Fruit fly (Drosophila melanogaster) whole organism, embryonic: ENCODE data around the gene mRpL30.
A peak's percentile ranks its signal among the peaks of the same experiment; 100 is the strongest.

Experiments used
- Asciz ChIP-seq: fragments of 200-800 bp; sonication (Bioruptor generic); optimal IDR thresholded peaks from 2 replicates; lab custom pipeline; 2017; ENCODE audit warnings: missing biosample characterization, mild to moderate bottlenecking, missing genetic modification characterization, missing genetic modification reagents
- B-H2 ChIP-seq: fragments of 200-800 bp; sonication (Bioruptor generic); optimal IDR thresholded peaks from 2 replicates; lab custom pipeline; 2018; ENCODE audit warnings: missing biosample characterization, mild to moderate bottlenecking, missing genetic modification characterization
- Bgb ChIP-seq: fragments of 200-800 bp; sonication (Bioruptor generic); IDR thresholded peaks from 2 replicates; pipeline ENCODE4 v1.3.6; 2022; ENCODE audit warnings: missing biosample characterization, missing genetic modification characterization; ENCODE audit not compliant: partially characterized antibody
- CG12659 ChIP-seq: fragments of 200-800 bp; sonication (Bioruptor generic); optimal IDR thresholded peaks from 3 replicates; lab custom pipeline; 2017; ENCODE audit warnings: mild to moderate bottlenecking, missing biosample characterization, missing genetic modification reagents, missing genetic modification characterization
- CG14860 ChIP-seq: fragments of 200-800 bp; sonication (Bioruptor generic); IDR thresholded peaks from 3 replicates; pipeline ENCODE4 v1.3.6; 2022; ENCODE audit warnings: missing biosample characterization, missing genetic modification characterization; ENCODE audit not compliant: partially characterized antibody
- CG15514 ChIP-seq: fragments of 200-800 bp; sonication (Bioruptor generic); optimal IDR thresholded peaks from 3 replicates; lab custom pipeline; 2017; ENCODE audit warnings: missing biosample characterization, missing genetic modification characterization, mild to moderate bottlenecking, moderate library complexity, missing genetic modification reagents
- CG1603 ChIP-seq: fragments of 200-800 bp; sonication (Bioruptor generic); optimal IDR thresholded peaks from 2 replicates; lab custom pipeline; 2019; ENCODE audit warnings: missing biosample characterization, mild to moderate bottlenecking, missing genetic modification characterization, moderate library complexity
- CG16813 ChIP-seq: fragments of 200-800 bp; sonication (Bioruptor generic); IDR thresholded peaks from 3 replicates; pipeline ENCODE4 v1.3.6; 2022; ENCODE audit warnings: missing biosample characterization, missing genetic modification characterization; ENCODE audit not compliant: partially characterized antibody
- CG2116 ChIP-seq: fragments of 200-800 bp; sonication (Bioruptor generic); optimal IDR thresholded peaks from 3 replicates; lab custom pipeline; 2018; ENCODE audit warnings: missing biosample characterization, mild to moderate bottlenecking, missing genetic modification characterization
- CG34224 ChIP-seq: fragments of 200-800 bp; sonication (Bioruptor generic); IDR thresholded peaks from 3 replicates; pipeline ENCODE4 v1.3.6; 2022; ENCODE audit warnings: missing biosample characterization, missing genetic modification characterization; ENCODE audit not compliant: partially characterized antibody
- CG42726 ChIP-seq: fragments of 200-800 bp; sonication (Bioruptor generic); IDR thresholded peaks from 2 replicates; pipeline ENCODE4 v1.3.6; 2022; ENCODE audit warnings: missing biosample characterization, missing genetic modification characterization; ENCODE audit not compliant: partially characterized antibody
- CG4360 ChIP-seq: fragments of 200-800 bp; sonication (Bioruptor generic); IDR thresholded peaks from 2 replicates; pipeline ENCODE4 v1.3.6; 2022; ENCODE audit warnings: missing biosample characterization, missing genetic modification characterization
- CG4617 ChIP-seq: fragments of 200-800 bp; sonication (Bioruptor generic); optimal IDR thresholded peaks from 3 replicates; lab custom pipeline; 2016; ENCODE audit warnings: missing biosample characterization, missing genetic modification characterization, borderline replicate concordance
- CG9797 ChIP-seq: fragments of 200-800 bp; sonication (Bioruptor generic); optimal IDR thresholded peaks from 3 replicates; lab custom pipeline; 2018; ENCODE audit warnings: missing biosample characterization, mild to moderate bottlenecking, missing genetic modification characterization
- CG9932 ChIP-seq: fragments of 200-800 bp; sonication (Bioruptor generic); IDR thresholded peaks from 2 replicates; pipeline ENCODE4 v1.3.6; 2022; ENCODE audit warnings: missing biosample characterization, missing genetic modification characterization
- Deaf1 ChIP-seq: fragments of 200-800 bp; optimal IDR thresholded peaks from 3 replicates; lab custom pipeline; 2019; ENCODE audit warnings: missing biosample characterization, mild to moderate bottlenecking, missing genetic modification characterization, moderate library complexity
- Dll ChIP-seq: fragments of 200-800 bp; sonication (Bioruptor generic); IDR thresholded peaks from 4 replicates; pipeline ENCODE4 v1.3.6; 2022; ENCODE audit warnings: missing biosample characterization, missing genetic modification characterization; ENCODE audit not compliant: partially characterized antibody
- Dp ChIP-seq: fragments of 200-800 bp; sonication (Bioruptor generic); optimal IDR thresholded peaks from 2 replicates; lab custom pipeline; 2018; ENCODE audit warnings: missing biosample characterization, mild to moderate bottlenecking, missing genetic modification characterization, moderate library complexity
- Dref ChIP-seq: fragments of 200-800 bp; sonication (Bioruptor generic); IDR thresholded peaks from 2 replicates; pipeline ENCODE4 v1.3.6; 2022; ENCODE audit warnings: missing biosample characterization, missing genetic modification characterization
- Fer2 ChIP-seq: fragments of 200-800 bp; sonication (Bioruptor generic); optimal IDR thresholded peaks from 2 replicates; lab custom pipeline; 2018; ENCODE audit warnings: missing biosample characterization, mild to moderate bottlenecking, missing genetic modification characterization, moderate library complexity
- HLH4C ChIP-seq: fragments of 200-800 bp; sonication (Bioruptor generic); IDR thresholded peaks from 3 replicates; pipeline ENCODE4 v1.3.6; 2022; ENCODE audit warnings: missing biosample characterization, missing genetic modification characterization; ENCODE audit not compliant: partially characterized antibody
- Lhr ChIP-seq: fragments of 200-800 bp; sonication (Bioruptor generic); optimal IDR thresholded peaks from 3 replicates; lab custom pipeline; 2017; ENCODE audit warnings: mild to moderate bottlenecking, missing biosample characterization, missing genetic modification reagents, missing genetic modification characterization
- Med ChIP-seq: fragments of 200-800 bp; sonication (Bioruptor generic); peaks from one replicate; lab custom pipeline; 2016; ENCODE audit warnings: missing biosample characterization, missing genetic modification characterization, mild to moderate bottlenecking, inconsistent platforms, moderate library complexity
- Myb ChIP-seq: fragments of 200-800 bp; sonication (Bioruptor generic); optimal IDR thresholded peaks from 2 replicates; lab custom pipeline; 2016; ENCODE audit warnings: missing biosample characterization, missing genetic modification characterization
- NFAT ChIP-seq: fragments of 200-800 bp; sonication (Bioruptor generic); IDR thresholded peaks from 2 replicates; pipeline ENCODE4 v1.3.6; 2022; ENCODE audit warnings: missing biosample characterization, missing genetic modification characterization
- abd-A ChIP-seq: fragments of 200-800 bp; sonication (Bioruptor generic); optimal IDR thresholded peaks from 3 replicates; lab custom pipeline; 2019; ENCODE audit warnings: missing biosample characterization, mild to moderate bottlenecking, missing genetic modification characterization, moderate library complexity
- amos ChIP-seq: fragments of 200-800 bp; sonication (Bioruptor generic); IDR thresholded peaks from 2 replicates; pipeline ENCODE4 v1.3.6; 2022; ENCODE audit warnings: missing biosample characterization, missing genetic modification characterization; ENCODE audit not compliant: partially characterized antibody
- chinmo ChIP-seq: fragments of 200-800 bp; sonication (Bioruptor generic); IDR thresholded peaks from 4 replicates; pipeline ENCODE4 v1.3.6; 2022; ENCODE audit warnings: missing biosample characterization, missing genetic modification characterization; ENCODE audit not compliant: partially characterized antibody
- ci ChIP-seq: fragments of 200-800 bp; sonication (Bioruptor generic); IDR thresholded peaks from 3 replicates; pipeline ENCODE4 v1.3.6; 2022; ENCODE audit warnings: missing biosample characterization, missing genetic modification characterization
- fd102C ChIP-seq: fragments of 200-800 bp; sonication (Bioruptor generic); optimal IDR thresholded peaks from 2 replicates; lab custom pipeline; 2018; ENCODE audit warnings: missing biosample characterization, mild to moderate bottlenecking, missing genetic modification characterization, moderate library complexity
- ftz-f1 ChIP-seq: fragments of 200-800 bp; sonication (Bioruptor generic); optimal IDR thresholded peaks from 2 replicates; lab custom pipeline; 2016; ENCODE audit warnings: missing biosample characterization, missing genetic modification characterization
- gfzf ChIP-seq: fragments of 200-800 bp; sonication (Bioruptor generic); optimal IDR thresholded peaks from 2 replicates; lab custom pipeline; 2016; ENCODE audit warnings: missing biosample characterization, mild to moderate bottlenecking, missing genetic modification characterization, moderate library complexity
- hb ChIP-seq: fragments of 200-800 bp; sonication (Bioruptor generic); IDR thresholded peaks from 3 replicates; pipeline ENCODE4 v1.3.6; 2022; ENCODE audit warnings: missing biosample characterization, missing genetic modification characterization; ENCODE audit not compliant: partially characterized antibody
- hbn ChIP-seq: fragments of 200-800 bp; sonication (Bioruptor generic); IDR thresholded peaks from 2 replicates; pipeline ENCODE4 v1.3.6; 2022; ENCODE audit warnings: missing biosample characterization, missing genetic modification characterization; ENCODE audit not compliant: partially characterized antibody
- kni ChIP-seq: fragments of 200-800 bp; sonication (Bioruptor generic); optimal IDR thresholded peaks from 3 replicates; lab custom pipeline; 2017; ENCODE audit warnings: mild to moderate bottlenecking, missing biosample characterization, missing genetic modification reagents, missing genetic modification characterization
- knrl ChIP-seq: fragments of 200-800 bp; sonication (Bioruptor generic); IDR thresholded peaks from 3 replicates; pipeline ENCODE4 v1.3.6; 2022; ENCODE audit warnings: missing biosample characterization, missing genetic modification characterization; ENCODE audit not compliant: partially characterized antibody
- mld ChIP-seq: fragments of 200-800 bp; sonication (Bioruptor generic); IDR thresholded peaks from 3 replicates; pipeline ENCODE4 v1.3.6; 2022; ENCODE audit warnings: missing biosample characterization, missing genetic modification characterization; ENCODE audit not compliant: partially characterized antibody
- pho ChIP-seq: fragments of 200-800 bp; sonication (Bioruptor generic); optimal IDR thresholded peaks from 2 replicates; lab custom pipeline; 2016; ENCODE audit warnings: missing biosample characterization, missing genetic modification characterization
- phol ChIP-seq: fragments of 200-800 bp; sonication (Bioruptor generic); optimal IDR thresholded peaks from 3 replicates; lab custom pipeline; 2018; ENCODE audit warnings: missing biosample characterization, mild to moderate bottlenecking, missing genetic modification characterization, moderate library complexity
- row ChIP-seq: fragments of 200-800 bp; sonication (Bioruptor generic); IDR thresholded peaks from 3 replicates; pipeline ENCODE4 v1.3.6; 2022; ENCODE audit warnings: missing biosample characterization, missing genetic modification characterization
- sr ChIP-seq: fragments of 200-800 bp; sonication (Bioruptor generic); IDR thresholded peaks from 3 replicates; pipeline ENCODE4 v1.3.6; 2022; ENCODE audit warnings: missing biosample characterization, missing genetic modification characterization
- stwl ChIP-seq: fragments of 200-800 bp; sonication (Bioruptor generic); optimal IDR thresholded peaks from 3 replicates; lab custom pipeline; 2018; ENCODE audit warnings: missing biosample characterization, mild to moderate bottlenecking, missing genetic modification characterization, moderate library complexity
- tna ChIP-seq: fragments of 200-800 bp; sonication (Bioruptor generic); IDR thresholded peaks from 2 replicates; pipeline ENCODE4 v1.3.6; 2022; ENCODE audit warnings: missing biosample characterization, missing genetic modification characterization; ENCODE audit not compliant: partially characterized antibody
- unc-4 ChIP-seq: fragments of 200-800 bp; sonication (Bioruptor generic); IDR thresholded peaks from 2 replicates; pipeline ENCODE4 v1.3.6; 2022; ENCODE audit warnings: missing biosample characterization, missing genetic modification characterization; ENCODE audit not compliant: partially characterized antibody
- vvl ChIP-seq: fragments of 200-800 bp; sonication (Bioruptor generic); IDR thresholded peaks from 2 replicates; pipeline ENCODE4 v1.3.6; 2022; ENCODE audit warnings: missing biosample characterization, missing genetic modification characterization
- zen ChIP-seq: fragments of 200-800 bp; sonication (Bioruptor generic); optimal IDR thresholded peaks from 3 replicates; lab custom pipeline; 2018; ENCODE audit warnings: missing biosample characterization, mild to moderate bottlenecking, missing genetic modification characterization, moderate library complexity
- zen2 ChIP-seq: fragments of 200-800 bp; sonication (Bioruptor generic); IDR thresholded peaks from 3 replicates; pipeline ENCODE4 v1.3.6; 2022; ENCODE audit warnings: missing biosample characterization, missing genetic modification characterization; ENCODE audit not compliant: partially characterized antibody

mRpL30 gene

dm6 chrX:4686723-4687122, 39.1 kb downstream of the mRpL30 start, which contains the start of gene Pp2C1 (continued):
- TF ChIP-seq row = peak; percentile 72
- TF ChIP-seq zen (tag; lab: Kevin White, UChicago) = peak; percentile 24
- peak; percentile 21 for TF ChIP-seq CG4617 (GFP tag; lab: Kevin White, UChicago)
- TF ChIP-seq CG1603 (tag; lab: Kevin White, UChicago) = peak; percentile 45
- TF ChIP-seq knrl (GFP tag; lab: Robert Waterston, UW) = peak; percentile 78; the same call in 2 of the 3 replicates
- TF ChIP-seq abd-A (tag; lab: Kevin White, UChicago) = no peak
- TF ChIP-seq kni (GFP tag; lab: Kevin White, UChicago) = no peak
- peak; percentile 14 for TF ChIP-seq Myb (GFP tag; lab: Kevin White, UChicago)
- 0 out of 3 replicates have a peak, but pooled peaks have one; percentile 34 for TF ChIP-seq mld (GFP tag; lab: Robert Waterston, UW)
- no peak for TF ChIP-seq ftz-f1 (GFP tag; lab: Kevin White, UChicago)
- TF ChIP-seq Lhr (GFP tag; lab: Kevin White, UChicago) = peak; percentile 4
- 0 out of 3 replicates have a peak, but pooled peaks have one; percentile 14 for TF ChIP-seq ci (GFP tag; lab: Robert Waterston, UW)
- TF ChIP-seq Dp (GFP tag; lab: Kevin White, UChicago) = peak; percentile 39
- TF ChIP-seq CG4360 (GFP tag; lab: Robert Waterston, UW) = no peak
- TF ChIP-seq gfzf (GFP tag; lab: Kevin White, UChicago) = peak; percentile 77
- peak; percentile 5 for TF ChIP-seq Deaf1 (tag; lab: Kevin White, UChicago)
- TF ChIP-seq Bgb (GFP tag; lab: Robert Waterston, UW) = peak; percentile 80
- TF ChIP-seq pho (GFP tag; lab: Kevin White, UChicago) = peak; percentile 5
- peak; percentile 52; the same call in 1 of the 2 replicates for TF ChIP-seq CG9932 (GFP tag; lab: Robert Waterston, UW)
- no peak for TF ChIP-seq NFAT (GFP tag; lab: Robert Waterston, UW)
- no peak for TF ChIP-seq fd102C (GFP tag; lab: Kevin White, UChicago)
- TF ChIP-seq tna (GFP tag; lab: Robert Waterston, UW) = peak; percentile 67
- peak; percentile 81 for TF ChIP-seq hb
- peak; percentile 98 for TF ChIP-seq Asciz (GFP tag; lab: Kevin White, UChicago)
- peak; percentile 26 for TF ChIP-seq CG15514 (GFP tag; lab: Kevin White, UChicago)
- TF ChIP-seq CG9797 = peak; percentile 61
- TF ChIP-seq CG42726 (GFP tag; lab: Robert Waterston, UW) = peak; percentile 72; the same call in 1 of the 2 replicates
- TF ChIP-seq CG34224 (GFP tag; lab: Robert Waterston, UW) = peak; percentile 51; the same call in 2 of the 3 replicates
- TF ChIP-seq unc-4 = peak; percentile 72
- no peak for TF ChIP-seq B-H2 (GFP tag; lab: Kevin White, UChicago)
- peak; percentile 95 for TF ChIP-seq CG2116 (GFP tag; lab: Kevin White, UChicago)
- TF ChIP-seq HLH4C = peak; percentile 41; the same call in 1 of the 3 replicates
- peak; percentile 88 for TF ChIP-seq Dref (GFP tag; lab: Robert Waterston, UW)
- peak; percentile 67; the same call in 1 of the 4 replicates for TF ChIP-seq chinmo (GFP tag; lab: Robert Waterston, UW)
- TF ChIP-seq Fer2 = no peak
- peak; percentile 59 for TF ChIP-seq hbn (GFP tag; lab: Robert Waterston, UW)
- TF ChIP-seq stwl (tag; lab: Kevin White, UChicago) = peak; percentile 79
- no peak for TF ChIP-seq sr
- TF ChIP-seq amos (GFP tag; lab: Robert Waterston, UW) = peak; percentile 87
- peak; percentile 43; the same call in 1 of the 3 replicates for TF ChIP-seq zen2 (GFP tag; lab: Robert Waterston, UW)
- TF ChIP-seq Med = peak; percentile 65
- peak; percentile 19 for TF ChIP-seq phol (tag; lab: Kevin White, UChicago)
- TF ChIP-seq vvl (GFP tag; lab: Robert Waterston, UW) = peak; percentile 23
- TF ChIP-seq CG12659 = peak; percentile 14
- TF ChIP-seq CG16813 = peak; percentile 80
- peak; percentile 69 for TF ChIP-seq CG14860 (GFP tag; lab: Robert Waterston, UW)
- peak; percentile 63; the same call in 3 of the 4 replicates for TF ChIP-seq Dll (GFP tag; lab: Robert Waterston, UW)
